Fruit fly (Drosophila melanogaster) whole organism, prepupa: Measurements from ENCODE around the gene ftz.

Source experiments
- CG10669 ChIP-seq: fragments of 200-800 bp; sonication (Bioruptor generic); optimal IDR thresholded peaks from 3 replicates; lab custom pipeline; 2018; ENCODE audit warnings: missing biosample characterization, mild to moderate bottlenecking, missing genetic modification characterization, moderate library complexity
- CG1621 ChIP-seq: fragments of 200-800 bp; sonication (Bioruptor generic); optimal IDR thresholded peaks from 3 replicates; lab custom pipeline; 2018; ENCODE audit warnings: missing biosample characterization, mild to moderate bottlenecking, missing genetic modification characterization
- CG3032 ChIP-seq: fragments of 200-800 bp; optimal IDR thresholded peaks from 2 replicates; lab custom pipeline; 2019; ENCODE audit warnings: missing biosample characterization, mild to moderate bottlenecking, missing genetic modification characterization, moderate library complexity
- CG6854 ChIP-seq: fragments of 200-800 bp; sonication (Bioruptor generic); optimal IDR thresholded peaks from 2 replicates; lab custom pipeline; 2017; ENCODE audit warnings: missing biosample characterization, mild to moderate bottlenecking, missing genetic modification characterization
- Eip75B ChIP-seq: fragments of 200-800 bp; sonication (Bioruptor generic); optimal IDR thresholded peaks from 3 replicates; lab custom pipeline; 2016; ENCODE audit warnings: missing biosample characterization, missing genetic modification characterization
- Eip93F ChIP-seq: fragments of 200-800 bp; sonication (Bioruptor generic); optimal IDR thresholded peaks from 2 replicates; lab custom pipeline; 2016; ENCODE audit warnings: missing biosample characterization, mild to moderate bottlenecking, missing genetic modification characterization
- Ets96B ChIP-seq: fragments of 200-800 bp; optimal IDR thresholded peaks from 2 replicates; lab custom pipeline; 2019; ENCODE audit warnings: missing biosample characterization, mild to moderate bottlenecking, missing genetic modification characterization, moderate library complexity
- Hr39 ChIP-seq: fragments of 200-800 bp; sonication (Bioruptor generic); optimal IDR thresholded peaks from 2 replicates; lab custom pipeline; 2016; ENCODE audit warnings: missing biosample characterization, missing genetic modification characterization
- Hr4 ChIP-seq: fragments of 200-800 bp; sonication (Bioruptor generic); optimal IDR thresholded peaks from 3 replicates; lab custom pipeline; 2016; ENCODE audit warnings: missing biosample characterization, missing genetic modification characterization
- achi ChIP-seq: fragments of 200-800 bp; sonication (Bioruptor generic); optimal IDR thresholded peaks from 3 replicates; lab custom pipeline; 2016; ENCODE audit warnings: missing biosample characterization, missing genetic modification characterization
- acj6 ChIP-seq: fragments of 200-800 bp; sonication (Bioruptor generic); optimal IDR thresholded peaks from 3 replicates; lab custom pipeline; 2016; ENCODE audit warnings: missing biosample characterization, missing genetic modification characterization
- ss ChIP-seq, 2 experiments: fragments of 200-800 bp; sonication (Bioruptor generic); optimal IDR thresholded peaks; 2 replicates in 1 of 2; 3 replicates in 1 of 2; lab custom pipeline; 2017 to 2018; ENCODE audit warnings: mild to moderate bottlenecking in 2 of 2, missing biosample characterization in 2 of 2, missing genetic modification characterization in 2 of 2, moderate library complexity in 1 of 2

DNA sequence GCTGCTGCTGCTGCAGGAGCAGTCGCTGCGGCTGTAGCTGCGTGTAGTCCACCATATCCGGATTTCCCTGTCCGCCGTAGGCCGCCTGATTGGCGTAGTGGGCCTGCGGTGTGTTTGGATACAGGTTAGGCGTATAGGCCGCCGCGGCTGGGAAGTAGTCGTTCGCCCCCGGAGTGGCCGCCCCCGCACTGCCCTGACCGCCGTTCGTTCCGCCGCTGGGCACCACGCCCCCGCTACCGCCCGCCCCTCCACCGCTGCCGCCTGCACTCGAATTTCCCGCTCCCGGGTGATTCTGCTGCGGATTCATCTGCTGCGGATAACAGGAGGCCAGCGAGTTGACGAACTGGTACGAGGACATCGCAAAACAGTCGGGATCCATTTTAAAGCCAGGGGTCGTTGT lies 22.3 kb upstream of the ftz start:
- TF ChIP-seq Eip75B (GFP tag; lab: Kevin White, UChicago), result no peak
- TF ChIP-seq CG3032 (tag; lab: Kevin White, UChicago), result no peak
- no peak for TF ChIP-seq Hr39 (GFP tag; lab: Kevin White, UChicago)
- no peak for TF ChIP-seq CG6854 (GFP tag; lab: Kevin White, UChicago)
- no peak for TF ChIP-seq ss (GFP tag; optimal IDR thresholded peaks at IDR 0.05; lab: Kevin White, UChicago)
- no peak for TF ChIP-seq Hr4
- no peak for TF ChIP-seq acj6 (GFP tag; lab: Kevin White, UChicago)
- no peak for TF ChIP-seq achi
- no peak for TF ChIP-seq CG10669 (GFP tag; lab: Kevin White, UChicago)
- TF ChIP-seq CG1621, result no peak
- no peak for TF ChIP-seq Eip93F (GFP tag; lab: Kevin White, UChicago)
- no peak for TF ChIP-seq Ets96B (tag; lab: Kevin White, UChicago)
